Worm (Caenorhabditis elegans) whole organism, late embryonic: ENCODE results near the gene ZK154.5.

Experiments
- ahr-1 ChIP-seq: sonication (generic microtip); optimal IDR thresholded peaks from 2 replicates; lab custom pipeline; 2016; ENCODE audit warnings: missing genetic modification characterization, missing compliant biosample characterization
- ama-1 ChIP-seq: fragments of 150-350 bp; optimal IDR thresholded peaks from 2 replicates; lab custom pipeline; 2014
- ceh-24 ChIP-seq: sonication (generic microtip); optimal IDR thresholded peaks from 2 replicates; lab custom pipeline; 2016; ENCODE audit warnings: mild to moderate bottlenecking, missing genetic modification characterization, missing compliant biosample characterization
- ceh-9 ChIP-seq: sonication (generic microtip); optimal IDR thresholded peaks from 2 replicates; lab custom pipeline; 2016; ENCODE audit warnings: mild to moderate bottlenecking, missing genetic modification characterization, inconsistent platforms, missing compliant biosample characterization
- dve-1 ChIP-seq: sonication (generic microtip); optimal IDR thresholded peaks from 2 replicates; lab custom pipeline; 2017; ENCODE audit warnings: antibody characterized with exemption, mild to moderate bottlenecking, missing genetic modification characterization, missing compliant biosample characterization
- elt-2 ChIP-seq: sonication (generic microtip); optimal IDR thresholded peaks from 2 replicates; lab custom pipeline; 2016; ENCODE audit warnings: missing genetic modification reagents, missing genetic modification characterization, missing compliant biosample characterization
- fkh-10 ChIP-seq: fragments of 150-350 bp; optimal IDR thresholded peaks from 2 replicates; lab custom pipeline; 2014; ENCODE audit warnings: missing biosample characterization, missing genetic modification reagents, missing genetic modification characterization
- lim-6 ChIP-seq: sonication (generic microtip); optimal IDR thresholded peaks from 2 replicates; lab custom pipeline; 2016; ENCODE audit warnings: missing genetic modification characterization, missing compliant biosample characterization
- nhr-11 ChIP-seq: fragments of 150-350 bp; optimal IDR thresholded peaks from 2 replicates; lab custom pipeline; 2014; ENCODE audit warnings: missing biosample characterization, missing genetic modification characterization
- pax-1 ChIP-seq: fragments of 150-350 bp; optimal IDR thresholded peaks from 2 replicates; lab custom pipeline; 2014; ENCODE audit warnings: missing biosample characterization, missing genetic modification characterization
- ttx-3 ChIP-seq: sonication (generic microtip); optimal IDR thresholded peaks from 2 replicates; lab custom pipeline; 2016; ENCODE audit warnings: missing genetic modification reagents, missing genetic modification characterization, missing compliant biosample characterization

- no peak for TF ChIP-seq ama-1 (lab: Kevin White, UChicago)
- no peak for TF ChIP-seq ttx-3
- no peak for TF ChIP-seq ceh-24 (tag; lab: Kevin White, UChicago)
- no peak for TF ChIP-seq pax-1 (tag; lab: Kevin White, UChicago)
- no peak for TF ChIP-seq nhr-11 (tag; lab: Kevin White, UChicago)
- TF ChIP-seq dve-1 (tag; lab: Kevin White, UChicago) = no peak
- no peak for TF ChIP-seq ceh-9 (tag; lab: Kevin White, UChicago)
- no peak for TF ChIP-seq fkh-10 (GFP tag; lab: Kevin White, UChicago)
- no peak for TF ChIP-seq elt-2 (tag; lab: Kevin White, UChicago)
- TF ChIP-seq lim-6 (tag; lab: Kevin White, UChicago) = no peak
- TF ChIP-seq ahr-1 (tag; lab: Kevin White, UChicago) = no peak
Measured at ce11 chrX:7782389-7782788, 5.3 kb downstream of the ZK154.5 start, which contains the start of gene ZK154.4.
